Worm (Caenorhabditis elegans) whole organism, L4/young adult: ENCODE data around the gene sri-50.
"Not testable (repeated sequence)": the region's sequence is repeated elsewhere in the genome, so short reads cannot be mapped to it uniquely, and the experiment has no call there.

Source experiments
- W03F9.2 ChIP-seq: fragments of 150-350 bp; optimal IDR thresholded peaks from 2 replicates; lab custom pipeline; 2014; ENCODE audit warnings: missing biosample characterization, missing genetic modification characterization
- dao-5 ChIP-seq: sonication (generic microtip); optimal IDR thresholded peaks from 2 replicates; lab custom pipeline; 2016; ENCODE audit warnings: missing genotype, missing genetic modification characterization, moderate library complexity, missing compliant biosample characterization
- him-1 ChIP-seq: sonication (generic microtip); optimal IDR thresholded peaks from 2 replicates; lab custom pipeline; 2016; ENCODE audit warnings: missing genotype, missing genetic modification reagents, missing genetic modification characterization, missing compliant biosample characterization

Gene sri-50

ce11 chrII:3198998-3199397, 4.5 kb upstream of the sri-50 start, which contains the start of gene sri-51:
TSS of gene sri-51 (minus strand) at chrII:3199098.
- TF ChIP-seq W03F9.2 (tag; lab: Kevin White, UChicago): no peak
- no peak for TF ChIP-seq him-1 (tag; lab: Kevin White, UChicago)
- TF ChIP-seq dao-5 (tag; lab: Kevin White, UChicago): no peak

DNA sequence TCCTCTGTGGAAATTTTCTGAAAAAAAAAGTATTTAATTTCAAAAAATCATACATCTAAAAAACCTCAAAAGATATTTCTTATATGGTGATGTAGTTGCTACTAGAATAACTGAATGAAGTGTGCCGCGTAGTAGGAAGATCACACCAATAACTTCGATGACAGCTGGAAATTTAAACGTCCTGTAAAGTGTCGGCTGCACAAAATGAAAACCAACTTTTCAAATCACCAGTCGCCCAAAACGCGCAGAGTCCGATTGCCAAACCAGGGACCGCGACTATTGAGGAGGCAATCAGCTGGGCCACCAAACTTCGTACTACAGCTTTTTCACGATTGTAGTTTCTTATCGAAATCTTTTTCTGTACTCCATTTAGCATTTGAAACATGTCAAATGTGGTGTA, 2.3 kb upstream of the sri-50 start, which contains the start of gene sri-48:
Gene sri-48, minus strand, starts transcription at position 101 of the 400 bp plus-strand sequence.
- not testable (repeated sequence) for TF ChIP-seq him-1, W03F9.2, dao-5 (tag; lab: Kevin White, UChicago)

ce11 chrII:3202519-3202918, 996 bp upstream of the sri-50 start, which contains the start of gene sri-53:
TSS of gene sri-53 (minus strand) at chrII:3202619.
- no peak for TF ChIP-seq W03F9.2 (tag; lab: Kevin White, UChicago)
- TF ChIP-seq him-1 (tag; lab: Kevin White, UChicago): no peak
- TF ChIP-seq dao-5 (tag; lab: Kevin White, UChicago): no peak

DNA sequence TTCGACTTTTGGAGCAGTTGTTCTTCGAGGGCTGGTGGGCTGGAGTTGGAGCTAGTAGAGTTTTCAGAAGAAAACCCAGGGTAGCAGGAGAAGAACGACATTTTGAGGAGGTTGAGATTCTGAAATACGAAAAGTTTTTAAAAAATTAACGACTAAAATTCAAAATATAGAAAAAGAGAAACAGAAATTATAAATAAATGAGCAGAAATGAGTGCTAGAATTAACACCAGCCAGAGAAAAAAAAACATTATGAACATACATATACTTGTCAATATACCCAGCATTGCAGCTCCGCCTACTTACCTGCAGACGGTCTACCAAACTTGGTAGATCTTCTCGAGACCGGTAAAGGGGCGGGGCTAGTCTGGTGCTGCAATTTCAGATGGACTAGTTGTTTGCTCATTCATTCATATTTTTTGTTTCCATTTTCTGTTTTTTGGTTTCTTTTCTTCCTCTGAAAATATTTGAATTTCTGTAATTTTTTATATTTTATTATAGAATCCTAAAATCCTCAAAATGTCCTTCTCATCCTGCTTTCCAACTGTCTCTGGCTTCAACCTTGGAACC, 3.0 kb downstream of the sri-50 start, which contains the start of the genes ZC239.20 and ZC239.21:
Gene ZC239.20, minus strand, starts transcription at position 101 of the 567 bp plus-strand sequence.
Gene ZC239.21, plus strand, starts transcription at position 517 of the 567 bp plus-strand sequence.
- no peak for TF ChIP-seq dao-5 (tag; lab: Kevin White, UChicago)
- no peak for TF ChIP-seq him-1 (tag; lab: Kevin White, UChicago)
- no peak for TF ChIP-seq W03F9.2 (tag; lab: Kevin White, UChicago)

DNA sequence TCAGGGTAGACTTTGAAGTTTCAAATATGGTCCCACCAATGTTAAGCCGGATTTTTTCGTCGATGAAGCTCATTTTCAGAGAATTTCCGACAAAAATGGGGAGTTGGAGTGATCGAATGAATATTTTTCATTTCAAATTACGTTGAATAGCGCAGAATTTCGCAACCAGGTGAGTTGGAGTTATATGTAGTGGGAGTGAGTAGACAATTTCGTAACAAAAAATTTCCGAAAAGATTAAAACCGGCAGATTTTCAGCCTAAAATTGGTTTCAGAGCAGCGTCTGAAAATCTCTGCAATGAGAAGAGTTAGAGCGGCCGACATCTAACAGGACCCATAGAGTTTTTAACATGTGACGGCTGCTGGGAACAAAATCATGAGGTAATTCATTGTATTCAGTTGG, 5.2 kb downstream of the sri-50 start, which contains the start of gene sdz-35:
Gene sdz-35, minus strand, starts transcription at position 101 of the 400 bp plus-strand sequence.
- no peak for TF ChIP-seq W03F9.2 (tag; lab: Kevin White, UChicago)
- TF ChIP-seq dao-5 (tag; lab: Kevin White, UChicago): no peak
- no peak for TF ChIP-seq him-1 (tag; lab: Kevin White, UChicago)

DNA sequence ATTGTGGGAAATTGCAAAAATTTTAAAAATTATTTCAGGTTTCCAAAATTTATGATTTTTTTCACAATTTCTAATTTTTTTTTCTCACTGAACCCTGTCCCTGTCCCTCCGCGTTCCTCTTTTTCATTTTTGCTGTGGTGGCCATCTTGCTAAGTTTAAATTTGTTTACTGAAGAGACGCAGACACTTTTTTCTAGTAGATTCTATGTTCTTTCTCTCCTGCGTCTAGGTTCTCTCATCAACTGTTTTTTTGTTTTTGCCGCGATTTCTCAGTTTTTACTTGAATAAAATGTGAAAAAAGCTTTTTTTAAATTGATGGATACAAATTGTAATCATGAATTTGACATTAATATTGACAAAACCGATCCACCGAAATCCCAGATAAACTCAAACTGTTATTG, 5.7 kb downstream of the sri-50 start, which contains the start of gene ZC239.6:
Gene ZC239.6, plus strand, starts transcription at position 381 of the 400 bp plus-strand sequence.
- no peak for TF ChIP-seq him-1 (tag; lab: Kevin White, UChicago)
- TF ChIP-seq dao-5 (tag; lab: Kevin White, UChicago): no peak
- TF ChIP-seq W03F9.2 (tag; lab: Kevin White, UChicago): no peak

ce11 chrII:3210365-3210764, 6.8 kb downstream of the sri-50 start, which contains the start of gene ZC239.5:
TSS of gene ZC239.5 (plus strand) at chrII:3210665.
- TF ChIP-seq W03F9.2 (tag; lab: Kevin White, UChicago) (no peak), him-1 (tag; lab: Kevin White, UChicago) (no peak), dao-5 (tag; lab: Kevin White, UChicago) (no peak)

DNA sequence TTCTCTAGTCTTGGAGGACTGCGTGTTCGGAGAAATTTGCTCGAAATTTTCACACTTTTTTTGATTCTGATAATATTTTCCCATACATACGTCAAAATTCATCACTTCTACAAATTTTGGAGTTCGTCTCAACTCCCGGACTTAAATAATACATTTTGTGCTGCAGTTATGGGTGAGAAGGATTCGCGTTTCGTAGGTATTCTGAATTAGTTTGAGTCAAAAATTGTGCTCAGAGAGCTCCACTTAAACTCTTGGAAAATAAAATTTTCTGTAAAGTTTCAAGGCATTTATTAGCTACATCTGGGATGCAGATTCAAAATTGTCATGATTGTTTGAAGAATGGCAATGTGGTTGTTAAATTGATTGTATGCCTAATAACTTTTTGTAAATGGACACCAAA, 10.4 kb downstream of the sri-50 start, which contains the start of gene ZC239.4:
Gene ZC239.4, plus strand, starts transcription at position 301 of the 400 bp plus-strand sequence.
- TF ChIP-seq dao-5 (tag; lab: Kevin White, UChicago): no peak
- no peak for TF ChIP-seq him-1 (tag; lab: Kevin White, UChicago)
- no peak for TF ChIP-seq W03F9.2 (tag; lab: Kevin White, UChicago)

DNA sequence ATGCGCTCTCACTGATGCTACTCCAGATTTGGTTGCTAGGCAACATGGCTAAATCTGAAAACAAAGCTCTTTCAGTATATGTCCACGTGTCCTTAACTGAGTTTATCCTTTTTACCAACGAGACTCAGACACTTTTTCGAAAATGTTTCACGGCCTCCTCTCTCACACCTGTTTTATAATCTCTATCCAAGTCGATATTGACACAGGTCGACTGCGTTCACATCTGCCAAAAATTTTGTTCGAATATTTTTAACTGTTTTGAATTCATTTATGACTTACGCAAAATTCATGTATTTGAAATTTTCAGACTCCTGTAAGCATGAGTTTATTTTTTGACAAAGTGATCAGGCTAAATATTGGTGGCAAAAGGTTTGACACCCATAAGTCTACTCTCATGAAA, 12.2 kb downstream of the sri-50 start, which contains the start of gene ZC239.3:
Gene ZC239.3, plus strand, starts transcription at position 301 of the 400 bp plus-strand sequence.
- TF ChIP-seq W03F9.2, him-1, dao-5 (tag; lab: Kevin White, UChicago): not testable (repeated sequence)

DNA sequence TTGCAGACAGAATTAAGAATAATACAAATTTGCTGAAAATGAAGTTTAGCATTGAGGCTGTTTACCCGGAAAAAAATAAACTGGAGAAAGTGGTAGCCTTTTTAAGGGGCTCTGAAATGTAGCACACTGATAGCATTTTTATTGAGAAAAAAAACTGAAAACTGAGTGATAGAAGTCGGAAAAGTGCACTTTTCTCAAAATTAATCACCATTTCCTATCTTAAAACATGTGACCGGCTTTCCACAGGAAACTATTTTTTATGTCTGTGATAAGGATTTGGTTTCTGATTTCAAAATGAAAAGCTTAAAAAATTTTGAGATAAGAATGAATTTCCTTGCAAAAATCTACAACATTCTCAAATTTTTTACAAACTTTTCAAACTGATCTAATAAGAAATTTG, 17.2 kb downstream of the sri-50 start, which contains the start of gene ZC239.22:
Gene ZC239.22, minus strand, starts transcription at position 101 of the 400 bp plus-strand sequence.
- no peak for TF ChIP-seq him-1 (tag; lab: Kevin White, UChicago)
- TF ChIP-seq dao-5 (tag; lab: Kevin White, UChicago): no peak
- TF ChIP-seq W03F9.2 (tag; lab: Kevin White, UChicago): no peak

DNA sequence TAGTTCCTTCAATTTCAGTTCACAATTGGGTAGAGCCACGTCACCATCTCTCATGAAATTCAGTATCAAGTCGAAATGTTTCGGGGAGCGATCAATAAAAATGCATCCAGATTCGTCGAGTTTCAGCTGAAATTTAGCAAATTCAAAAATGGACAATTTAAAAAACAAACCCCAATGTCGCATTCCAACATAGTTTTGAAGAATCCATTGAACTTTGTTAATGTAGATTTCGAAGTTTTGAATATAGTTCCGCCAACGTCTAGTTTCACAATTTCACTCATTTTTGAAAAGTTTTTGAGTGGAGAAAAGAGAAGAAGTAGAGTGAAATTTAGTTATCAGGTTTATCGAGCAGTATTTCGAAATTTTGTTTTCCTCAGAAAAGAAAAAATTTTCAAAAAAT, 18.2 kb downstream of the sri-50 start, which contains the start of gene ZC239.14:
Gene ZC239.14, minus strand, starts transcription at position 305 of the 400 bp plus-strand sequence.
- TF ChIP-seq him-1 (tag; lab: Kevin White, UChicago): no peak
- no peak for TF ChIP-seq W03F9.2 (tag; lab: Kevin White, UChicago)
- no peak for TF ChIP-seq dao-5 (tag; lab: Kevin White, UChicago)

- TF ChIP-seq W03F9.2 (tag; lab: Kevin White, UChicago): no peak
- TF ChIP-seq dao-5 (tag; lab: Kevin White, UChicago): no peak
- no peak for TF ChIP-seq him-1 (tag; lab: Kevin White, UChicago)
Observed at ce11 chrII:3222686-3223085, 19.2 kb downstream of the sri-50 start, which contains the start of gene ZC239.13. TSS of gene ZC239.13 (minus strand) at chrII:3222839.

ce11 chrII:3224631-3225030, 21.1 kb downstream of the sri-50 start, which contains the start of gene ZC239.15:
TSS of gene ZC239.15 (minus strand) at chrII:3224731.
- TF ChIP-seq dao-5 (tag; lab: Kevin White, UChicago) (no peak), him-1 (tag; lab: Kevin White, UChicago) (no peak), W03F9.2 (tag; lab: Kevin White, UChicago) (no peak)
